Worm (Caenorhabditis elegans): ENCODE measurements around the gene srw-112.

Gene srw-112

DNA sequence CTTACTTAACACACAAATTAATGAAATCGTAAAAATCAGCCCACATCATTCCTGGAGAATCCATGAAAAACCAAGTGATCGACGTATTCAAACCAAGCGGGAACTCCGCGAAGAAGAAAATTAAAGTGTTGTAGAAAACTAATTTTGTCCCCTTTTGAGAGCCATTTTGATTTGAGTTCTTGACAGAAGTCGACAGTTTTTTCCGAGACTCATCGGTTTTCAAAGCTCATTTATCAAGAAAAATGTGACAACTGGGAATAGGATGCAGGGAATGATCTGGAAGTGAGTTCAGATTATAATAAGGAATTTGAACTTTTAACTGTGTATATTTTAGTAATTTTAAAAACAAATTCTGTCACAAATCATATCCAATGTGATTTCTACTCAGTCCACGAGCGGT lies 5.5 kb upstream of the srw-112 start, which contains the start of gene srw-135:
Gene srw-135 (minus strand): TSS at position 101 of the 400 bp plus-strand sequence.
- TF ChIP-seq ttx-3 (tag; optimal IDR thresholded peaks at IDR 0.05) (no peak), nfya-1 (tag; optimal IDR thresholded peaks at IDR 0.05) (no peak), pqm-1 (tag; optimal IDR thresholded peaks at IDR 0.05) (no peak), ceh-45 (GFP tag; IDR thresholded peaks at IDR 0.05) (no peak), ceh-6 (GFP tag; optimal IDR thresholded peaks at IDR 0.05) (no peak), mec-3 (tag; optimal IDR thresholded peaks at IDR 0.05; ENCODE audit: borderline replicate concordance) (no peak), dmd-4 (tag; optimal IDR thresholded peaks at IDR 0.05; ENCODE audit: borderline replicate concordance) (no peak), hlh-30 (tag; optimal IDR thresholded peaks at IDR 0.05; ENCODE audit: insufficient read depth) (no peak), eyg-1 (tag; optimal IDR thresholded peaks at IDR 0.05) (no peak), fax-1 (tag; optimal IDR thresholded peaks at IDR 0.05) (no peak), ceh-2 (tag; optimal IDR thresholded peaks at IDR 0.05) (no peak), tbx-7 (tag; optimal IDR thresholded peaks at IDR 0.05) (no peak), ceh-19 (GFP tag; optimal IDR thresholded peaks at IDR 0.05) (no peak), ceh-24 (tag; optimal IDR thresholded peaks at IDR 0.05) (no peak), ceh-30 (tag; optimal IDR thresholded peaks at IDR 0.05) (no peak)

DNA sequence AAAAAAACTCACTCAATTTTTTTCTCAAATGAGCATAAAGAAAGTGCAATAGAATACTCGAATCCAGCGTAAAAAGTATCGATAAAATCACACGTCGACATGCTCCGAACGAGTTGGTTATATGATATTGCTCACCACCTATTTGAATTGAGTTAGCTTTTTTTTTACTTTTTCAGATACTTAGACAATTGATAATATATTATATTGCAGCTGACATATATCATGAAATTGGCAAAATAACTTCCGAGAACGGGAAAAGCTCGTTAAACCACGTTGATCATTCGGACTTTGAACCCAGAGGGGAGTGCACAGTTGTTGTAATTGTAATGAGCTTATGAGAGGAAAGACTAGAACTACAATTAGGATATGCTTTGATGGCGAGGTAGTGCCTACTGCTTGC lies 4.6 kb upstream of the srw-112 start, which contains the start of gene srw-136:
Gene srw-136 (minus strand): TSS at position 101 of the 400 bp plus-strand sequence.
- no peak for TF ChIP-seq ceh-31 (tag; optimal IDR thresholded peaks at IDR 0.05)
- no peak for TF ChIP-seq pha-2 (tag; optimal IDR thresholded peaks at IDR 0.05)
- TF ChIP-seq fkh-6 (tag; optimal IDR thresholded peaks at IDR 0.05): no peak
- no peak for TF ChIP-seq unc-86 (tag; optimal IDR thresholded peaks at IDR 0.05)
- TF ChIP-seq ceh-19 (GFP tag; optimal IDR thresholded peaks at IDR 0.05): no peak

DNA sequence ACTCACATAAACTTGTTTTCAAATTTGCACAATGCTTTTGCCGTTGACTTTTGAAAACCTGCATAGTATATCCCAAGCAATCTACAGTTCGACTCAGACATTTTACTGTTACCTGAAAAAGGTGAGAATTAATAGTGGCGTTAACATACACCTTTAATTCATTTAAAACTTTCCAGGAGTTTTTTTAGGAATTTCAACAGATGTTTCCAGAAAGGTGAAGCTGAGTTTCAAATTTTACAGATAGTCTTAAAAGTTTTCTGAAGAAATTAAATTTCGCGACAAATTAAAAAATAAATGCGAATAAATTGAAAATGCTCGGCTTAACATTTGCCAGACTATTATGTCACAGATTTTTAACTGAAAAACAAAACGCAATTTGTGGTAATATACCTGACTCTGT lies 6.1 kb downstream of the srw-112 start, which contains the start of gene srw-119:
Gene srw-119 (minus strand): TSS at position 101 of the 400 bp plus-strand sequence.
- no peak for TF ChIP-seq ceh-6 (GFP tag; optimal IDR thresholded peaks at IDR 0.05)
- TF ChIP-seq dve-1 (tag; optimal IDR thresholded peaks at IDR 0.05): no peak

DNA sequence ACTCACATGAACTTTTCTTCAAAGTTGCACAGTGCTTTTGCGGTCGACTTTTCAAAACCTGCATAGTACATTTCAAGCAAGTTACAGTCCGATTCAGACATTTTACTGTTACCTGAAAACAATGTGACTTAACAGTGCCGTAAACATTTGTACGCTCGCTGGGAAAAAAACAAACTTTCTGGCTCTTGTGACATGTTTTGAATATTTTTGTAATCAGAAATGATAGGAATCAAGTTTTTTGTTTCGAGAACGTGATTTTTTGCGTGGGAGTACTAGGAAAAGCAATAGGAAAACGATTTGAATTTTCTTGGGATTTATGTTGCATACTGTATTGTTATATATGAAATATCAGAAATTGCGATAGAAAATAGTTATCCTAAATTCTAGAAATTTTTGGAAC lies 9.8 kb downstream of the srw-112 start, which contains the start of gene srw-120:
Gene srw-120 (minus strand): TSS at position 101 of the 400 bp plus-strand sequence.
- TF ChIP-seq T23F11.4 (GFP tag; optimal IDR thresholded peaks at IDR 0.05): no peak
- TF ChIP-seq lin-11 (tag; optimal IDR thresholded peaks at IDR 0.05): no peak
- no peak for TF ChIP-seq syd-9 (tag; optimal IDR thresholded peaks at IDR 0.05)
- TF ChIP-seq ceh-34 (tag; optimal IDR thresholded peaks at IDR 0.05): no peak
- no peak for TF ChIP-seq ref-2 (tag; optimal IDR thresholded peaks at IDR 0.05)
- no peak for TF ChIP-seq eyg-1 (tag; optimal IDR thresholded peaks at IDR 0.05)
- TF ChIP-seq hlh-6 (tag; optimal IDR thresholded peaks at IDR 0.05): no peak
- TF ChIP-seq ceh-19 (GFP tag; optimal IDR thresholded peaks at IDR 0.05): no peak
- TF ChIP-seq elt-4 (tag; optimal IDR thresholded peaks at IDR 0.05): no peak
- no peak for TF ChIP-seq hlh-30 (tag; optimal IDR thresholded peaks at IDR 0.05; ENCODE audit: insufficient read depth)
- TF ChIP-seq fkh-10 (GFP tag; optimal IDR thresholded peaks at IDR 0.05): no peak
- TF ChIP-seq ceh-18 (tag; optimal IDR thresholded peaks at IDR 0.05): no peak

DNA sequence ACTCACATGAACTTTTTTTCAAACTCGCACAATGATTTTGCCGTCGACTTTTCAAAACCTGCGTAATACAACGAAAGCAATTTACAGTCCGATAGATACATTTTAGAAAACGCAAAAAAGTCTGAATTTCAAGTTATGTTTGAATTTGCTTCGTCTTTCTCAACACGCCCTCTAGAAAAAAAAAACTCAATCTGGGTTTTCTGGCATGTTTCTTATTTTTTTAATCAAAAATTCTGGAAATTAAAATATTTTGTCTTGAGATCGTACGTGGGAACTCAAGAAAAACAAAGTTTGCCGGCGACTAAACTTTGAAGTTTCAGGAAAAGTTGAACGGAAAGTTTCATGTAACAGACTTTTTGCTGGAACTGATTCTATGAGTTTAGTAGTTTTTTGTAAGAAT lies 12.0 kb downstream of the srw-112 start, which contains the start of gene srw-115:
Gene srw-115 (minus strand): TSS at position 101 of the 400 bp plus-strand sequence.
- TF ChIP-seq lin-11 (tag; optimal IDR thresholded peaks at IDR 0.05): no peak
- no peak for TF ChIP-seq zip-5 (tag; optimal IDR thresholded peaks at IDR 0.05)
- no peak for TF ChIP-seq unc-86 (tag; optimal IDR thresholded peaks at IDR 0.05)
- no peak for TF ChIP-seq C38D4.7 (GFP tag; optimal IDR thresholded peaks at IDR 0.05)
- TF ChIP-seq hlh-6 (tag; optimal IDR thresholded peaks at IDR 0.05): no peak
- TF ChIP-seq che-1 (tag; optimal IDR thresholded peaks at IDR 0.05): no peak
- TF ChIP-seq sox-4 (tag; optimal IDR thresholded peaks at IDR 0.05): no peak
